Worm (Caenorhabditis elegans) whole organism, L2 larva: ENCODE measurements around the gene Y105C5B.11.

ENCODE experiments used
- R02D3.7 ChIP-seq: fragments of 150-350 bp; optimal IDR thresholded peaks from 2 replicates; lab custom pipeline; 2014; ENCODE audit warnings: missing biosample characterization, missing genetic modification characterization
- ZK546.5 ChIP-seq: sonication (generic microtip); optimal IDR thresholded peaks from 2 replicates; lab custom pipeline; 2017; ENCODE audit warnings: missing biosample characterization, missing genetic modification characterization
- aly-2 ChIP-seq: fragments of 150-350 bp; optimal IDR thresholded peaks from 2 replicates; lab custom pipeline; 2014; ENCODE audit warnings: missing biosample characterization, missing genetic modification characterization
- ceh-16 ChIP-seq: fragments of 150-350 bp; optimal IDR thresholded peaks from 2 replicates; lab custom pipeline; 2014; ENCODE audit warnings: missing biosample characterization, missing genetic modification characterization
- crh-2 ChIP-seq: sonication (generic microtip); optimal IDR thresholded peaks from 2 replicates; lab custom pipeline; 2017; ENCODE audit warnings: missing biosample characterization, missing genetic modification characterization
- egl-27 ChIP-seq: sonication (generic microtip); optimal IDR thresholded peaks from 3 replicates; lab custom pipeline; 2017; ENCODE audit warnings: missing biosample characterization, missing genetic modification reagents, missing genetic modification characterization
- fos-1 ChIP-seq: fragments of 150-350 bp; optimal IDR thresholded peaks from 2 replicates; lab custom pipeline; 2014; ENCODE audit warnings: missing biosample characterization, missing genetic modification characterization
- lin-11 ChIP-seq: fragments of 150-350 bp; sonication (generic microtip); optimal IDR thresholded peaks from 2 replicates; lab custom pipeline; 2014; ENCODE audit warnings: missing biosample characterization, missing genetic modification characterization, inconsistent platforms, mixed read lengths
- lin-13 ChIP-seq: fragments of 150-350 bp; optimal IDR thresholded peaks from 2 replicates; lab custom pipeline; 2014; ENCODE audit warnings: missing biosample characterization, missing genetic modification reagents, missing genetic modification characterization
- lin-39 ChIP-seq: fragments of 150-350 bp; optimal IDR thresholded peaks from 2 replicates; lab custom pipeline; 2014; ENCODE audit warnings: missing biosample characterization, missing genetic modification reagents, missing genetic modification characterization
- mdl-1 ChIP-seq, 2 experiments: fragments of 150-350 bp in 1 of 2; sonication (generic microtip) in 1 of 2; optimal IDR thresholded peaks; 2 replicates each; lab custom pipeline; 2017; ENCODE audit warnings: missing biosample characterization in 2 of 2, missing genetic modification characterization in 2 of 2
- nhr-12 ChIP-seq: fragments of 150-350 bp; optimal IDR thresholded peaks from 2 replicates; lab custom pipeline; 2014; ENCODE audit warnings: missing biosample characterization, missing genetic modification characterization
- sma-9 ChIP-seq, 2 experiments: fragments of 150-350 bp in 1 of 2; sonication (generic microtip) in 1 of 2; optimal IDR thresholded peaks; 2 replicates each; lab custom pipeline; 2014 to 2016; ENCODE audit warnings: missing genetic modification characterization in 2 of 2, mild to moderate bottlenecking in 1 of 2, missing biosample characterization in 1 of 2, missing compliant biosample characterization in 1 of 2, missing genetic modification reagents in 1 of 2, moderate library complexity in 1 of 2
- ztf-11 ChIP-seq: sonication (generic microtip); optimal IDR thresholded peaks from 2 replicates; lab custom pipeline; 2017; ENCODE audit warnings: missing biosample characterization, missing genetic modification characterization

DNA sequence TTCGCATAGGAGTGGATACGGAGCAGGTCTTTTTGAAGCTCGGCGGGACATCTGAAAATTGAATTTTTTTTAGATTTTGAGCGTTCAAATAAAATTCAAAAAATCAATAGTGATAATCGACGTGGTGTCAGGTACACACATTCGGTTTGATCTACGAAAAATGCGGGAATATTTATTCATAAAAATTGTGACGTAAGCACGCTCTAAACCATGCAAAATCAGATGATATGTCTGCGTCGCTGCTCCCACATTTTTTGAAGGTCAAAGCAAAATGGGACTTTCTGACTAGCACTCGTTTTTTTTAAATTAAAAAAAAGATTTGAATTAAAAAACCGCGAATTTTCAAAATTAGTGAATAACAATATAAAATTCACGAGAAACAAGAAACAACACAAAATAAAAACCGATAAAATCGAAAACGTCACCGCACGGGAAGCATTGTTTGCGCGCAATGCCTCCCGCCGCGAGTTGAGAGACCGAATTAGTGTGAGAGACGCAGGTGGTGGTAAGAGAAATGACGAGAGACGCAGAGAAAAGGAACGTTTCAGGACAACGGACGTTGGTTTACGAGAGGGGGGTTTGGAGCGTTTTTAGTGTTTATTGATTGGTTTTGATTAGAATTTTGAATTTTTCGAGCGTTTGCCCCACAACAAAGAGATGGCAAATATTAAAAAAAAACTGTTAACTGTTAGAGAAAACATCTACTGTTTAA, 42.8 kb upstream of the Y105C5B.11 start, which contains the start of gene Y105C5B.19:
- no peak for TF ChIP-seq R02D3.7 (tag; lab: Kevin White, UChicago)
- no peak for TF ChIP-seq ztf-11 (tag; lab: Kevin White, UChicago)
- no peak for TF ChIP-seq fos-1 (tag; lab: Kevin White, UChicago)
- peak; percentile 50 for TF ChIP-seq lin-13 (GFP tag; lab: Kevin White, UChicago)
- TF ChIP-seq sma-9 (GFP tag; optimal IDR thresholded peaks at IDR 0.05; lab: Kevin White, UChicago), result no peak
- no peak for TF ChIP-seq sma-9 (tag; optimal IDR thresholded peaks at IDR 0.05; lab: Kevin White, UChicago)
- TF ChIP-seq lin-11 (tag; lab: Kevin White, UChicago), result peak; percentile 19
- TF ChIP-seq egl-27 (tag; lab: Kevin White, UChicago), result no peak
- TF ChIP-seq mdl-1 (tag; optimal IDR thresholded peaks at IDR 0.05; lab: Kevin White, UChicago), result no peak
- no peak for TF ChIP-seq aly-2 (tag; lab: Kevin White, UChicago)
- TF ChIP-seq lin-39 (tag; lab: Kevin White, UChicago), result no peak
- no peak for TF ChIP-seq nhr-12
- TF ChIP-seq crh-2 (tag; lab: Kevin White, UChicago), result peak; percentile 42
- no peak for TF ChIP-seq ZK546.5 (tag; lab: Kevin White, UChicago)
- no peak for TF ChIP-seq ceh-16
